Fruit fly (Drosophila melanogaster) whole organism, embryonic: ENCODE measurements around the gene CG8851.

Experiments
- Blimp-1 ChIP-seq: fragments of 200-800 bp; sonication (Bioruptor generic); optimal IDR thresholded peaks from 3 replicates; lab custom pipeline; 2018; ENCODE audit warnings: missing biosample characterization, missing genetic modification characterization, mild to moderate bottlenecking, moderate library complexity, missing genetic modification reagents
- CG2202 ChIP-seq: fragments of 200-800 bp; sonication (Bioruptor generic); optimal IDR thresholded peaks from 2 replicates; lab custom pipeline; 2018; ENCODE audit warnings: missing biosample characterization, mild to moderate bottlenecking, missing genetic modification characterization
- GATAe ChIP-seq: fragments of 200-800 bp; sonication (Bioruptor generic); conservative IDR thresholded peaks from 2 replicates; pipeline ENCODE4 v1.3.6; 2022; ENCODE audit warnings: missing biosample characterization, missing genetic modification characterization
- HmgZ ChIP-seq: fragments of 200-800 bp; sonication (Bioruptor generic); optimal IDR thresholded peaks from 2 replicates; lab custom pipeline; 2018; ENCODE audit warnings: missing biosample characterization, mild to moderate bottlenecking, missing genetic modification characterization
- NK7.1 ChIP-seq: fragments of 200-800 bp; sonication (Bioruptor generic); optimal IDR thresholded peaks from 3 replicates; lab custom pipeline; 2016; ENCODE audit warnings: missing biosample characterization, missing genetic modification characterization
- Rx ChIP-seq: fragments of 200-800 bp; sonication (Bioruptor generic); IDR thresholded peaks from 2 replicates; pipeline ENCODE4 v1.3.6; 2022; ENCODE audit warnings: missing biosample characterization, missing genetic modification characterization
- Sox102F ChIP-seq: fragments of 200-800 bp; sonication (Bioruptor generic); optimal IDR thresholded peaks from 2 replicates; lab custom pipeline; 2018; ENCODE audit warnings: missing biosample characterization, mild to moderate bottlenecking, missing genetic modification characterization, moderate library complexity
- gsb-n ChIP-seq: fragments of 200-800 bp; sonication (Bioruptor generic); optimal IDR thresholded peaks from 3 replicates; lab custom pipeline; 2018; ENCODE audit warnings: missing biosample characterization, mild to moderate bottlenecking, missing genetic modification characterization
- knrl ChIP-seq: fragments of 200-800 bp; sonication (Bioruptor generic); IDR thresholded peaks from 3 replicates; pipeline ENCODE4 v1.3.6; 2022; ENCODE audit warnings: missing biosample characterization, missing genetic modification characterization; ENCODE audit not compliant: partially characterized antibody
- wor ChIP-seq: fragments of 200-800 bp; sonication (Bioruptor generic); IDR thresholded peaks from 2 replicates; pipeline ENCODE4 v1.3.6; 2022; ENCODE audit warnings: missing biosample characterization, missing genetic modification characterization

DNA sequence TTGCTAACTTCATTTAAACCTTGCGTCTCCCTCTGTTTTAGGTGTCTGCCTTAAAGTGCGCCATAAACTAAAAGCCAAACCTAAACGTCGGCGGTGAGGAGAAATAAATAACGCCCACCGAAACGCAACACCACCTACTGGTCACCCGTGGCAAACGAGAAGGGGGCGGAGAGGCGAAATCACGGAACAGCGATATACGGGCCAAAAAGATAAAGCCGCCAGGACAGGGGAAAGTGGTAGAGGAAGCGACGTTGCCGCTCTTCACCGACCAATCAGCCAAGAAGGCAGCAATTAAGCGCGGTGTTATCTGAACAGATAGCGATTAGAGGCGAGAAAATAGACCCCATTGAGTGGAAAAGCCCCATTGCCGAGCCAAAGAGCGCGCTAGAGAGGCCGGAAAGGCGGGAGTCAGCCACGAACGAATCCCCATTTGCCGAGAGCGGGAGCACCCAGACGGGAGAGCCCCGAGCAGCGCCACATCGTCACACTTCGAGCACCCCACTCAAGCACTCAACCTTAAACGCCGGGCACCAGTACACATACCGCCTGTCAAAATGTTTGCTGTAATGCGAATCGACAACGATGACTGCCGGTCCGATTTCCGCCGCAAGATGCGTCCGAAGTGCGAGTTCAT, 25.7 kb downstream of the CG8851 start:
- TF ChIP-seq Blimp-1 (GFP tag; lab: Kevin White, UChicago) (no peak), CG2202 (tag; lab: Kevin White, UChicago) (no peak), HmgZ (no peak), NK7.1 (no peak), Sox102F (GFP tag; lab: Kevin White, UChicago) (no peak), GATAe (GFP tag; lab: Robert Waterston, UW) (peak; percentile 84), wor (GFP tag; lab: Robert Waterston, UW) (no peak), Rx (GFP tag; lab: Robert Waterston, UW) (no peak), gsb-n (tag; lab: Kevin White, UChicago) (no peak), knrl (GFP tag; lab: Robert Waterston, UW) (no peak)
